Worm (Caenorhabditis elegans) whole organism, L4/young adult: Measurements from ENCODE around the gene cyl-1.

ENCODE experiments used
- W03F9.2 ChIP-seq: fragments of 150-350 bp; optimal IDR thresholded peaks from 2 replicates; lab custom pipeline; 2014; ENCODE audit warnings: missing biosample characterization, missing genetic modification characterization
- him-1 ChIP-seq: sonication (generic microtip); optimal IDR thresholded peaks from 2 replicates; lab custom pipeline; 2016; ENCODE audit warnings: missing genotype, missing genetic modification reagents, missing genetic modification characterization, missing compliant biosample characterization

- no peak for TF ChIP-seq him-1 (tag; lab: Kevin White, UChicago)
- peak; percentile 68 for TF ChIP-seq W03F9.2
Observed at ce11 chrV:11982309-11982708, 11.2 kb downstream of the cyl-1 start, which contains the start of gene rpt-1.
